Fruit fly (Drosophila melanogaster) whole organism, adult: ENCODE results near the gene Nrd1.

Experiments
- CG11617 ChIP-seq: fragments of 200-800 bp; sonication (Bioruptor generic); optimal IDR thresholded peaks from 2 replicates; lab custom pipeline; 2017; ENCODE audit warnings: mild to moderate bottlenecking, missing biosample characterization, missing genetic modification reagents, missing genetic modification characterization
- CG1620 ChIP-seq: fragments of 200-800 bp; sonication (Bioruptor generic); optimal IDR thresholded peaks from 2 replicates; lab custom pipeline; 2016; ENCODE audit warnings: missing biosample characterization, missing genetic modification characterization
- CG33017 ChIP-seq: fragments of 200-800 bp; sonication (Bioruptor generic); optimal IDR thresholded peaks from 2 replicates; lab custom pipeline; 2018; ENCODE audit warnings: missing biosample characterization, mild to moderate bottlenecking, missing genetic modification characterization, moderate library complexity
- CG5204 ChIP-seq: fragments of 200-800 bp; sonication (Bioruptor generic); optimal IDR thresholded peaks from 2 replicates; lab custom pipeline; 2016; ENCODE audit warnings: missing biosample characterization, missing genetic modification characterization
- CG7045 ChIP-seq: fragments of 200-800 bp; sonication (Bioruptor generic); optimal IDR thresholded peaks from 2 replicates; lab custom pipeline; 2017; ENCODE audit warnings: missing biosample characterization, mild to moderate bottlenecking, missing genetic modification characterization
- CG7101 ChIP-seq: fragments of 200-800 bp; sonication (Bioruptor generic); optimal IDR thresholded peaks from 2 replicates; lab custom pipeline; 2018; ENCODE audit warnings: missing biosample characterization, mild to moderate bottlenecking, missing genetic modification characterization, moderate library complexity
- Hr96 ChIP-seq: fragments of 200-800 bp; sonication (Bioruptor generic); optimal IDR thresholded peaks from 2 replicates; lab custom pipeline; 2016; ENCODE audit warnings: missing biosample characterization, missing genetic modification characterization
- cnc ChIP-seq, 2 experiments: fragments of >200 bp; optimal IDR thresholded peaks; 2 replicates each; lab custom pipeline; 2017
- kay ChIP-seq: fragments of 200-800 bp; sonication (Bioruptor generic); peaks from one replicate; lab custom pipeline; 2016; ENCODE audit warnings: missing biosample characterization, missing genetic modification characterization, borderline replicate concordance
- ovo ChIP-seq: fragments of 200-800 bp; sonication (Bioruptor generic); optimal IDR thresholded peaks from 2 replicates; lab custom pipeline; 2016; ENCODE audit warnings: missing biosample characterization, missing genetic modification characterization
- pad ChIP-seq: fragments of 200-800 bp; sonication (Bioruptor generic); optimal IDR thresholded peaks from 3 replicates; lab custom pipeline; 2017; ENCODE audit warnings: missing biosample characterization, missing genetic modification characterization, mild to moderate bottlenecking, moderate library complexity, missing genetic modification reagents
- toe ChIP-seq: fragments of 200-800 bp; sonication (Bioruptor generic); optimal IDR thresholded peaks from 2 replicates; lab custom pipeline; 2016; ENCODE audit warnings: missing biosample characterization, missing genetic modification characterization

DNA sequence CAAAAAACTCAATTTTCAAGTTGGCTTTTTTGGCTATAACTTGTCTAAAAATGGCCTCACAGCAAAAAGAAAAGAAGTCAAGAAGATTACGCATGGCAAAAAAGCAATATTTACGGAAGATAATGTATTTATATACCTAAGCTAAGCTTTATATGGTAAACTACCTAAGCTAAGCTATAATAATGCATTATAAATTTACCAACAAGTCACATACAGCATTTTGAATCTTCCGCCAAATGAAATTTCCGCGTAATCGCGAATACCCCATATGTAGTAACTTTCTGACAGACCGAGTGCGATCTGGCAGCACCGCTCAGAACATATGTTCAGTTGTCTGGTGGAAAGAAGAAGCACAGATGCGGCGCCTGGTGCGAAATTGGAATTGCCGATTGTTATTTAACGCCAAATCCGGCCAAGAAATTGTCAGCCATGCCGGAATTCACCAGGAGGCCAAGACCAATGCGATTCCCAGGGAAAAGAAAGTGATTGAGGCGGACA is 23.0 kb upstream of the Nrd1 start, which contains the start of gene sicily:
- TF ChIP-seq kay (no peak), cnc (optimal IDR thresholded peaks at IDR 0.05; lab: Kevin White, UChicago) (no peak), CG33017 (no peak), pad (GFP tag; lab: Kevin White, UChicago) (no peak), ovo (GFP tag; lab: Kevin White, UChicago) (no peak), CG5204 (GFP tag; lab: Kevin White, UChicago) (no peak), toe (GFP tag; lab: Kevin White, UChicago) (no peak), CG7045 (GFP tag; lab: Kevin White, UChicago) (no peak), CG7101 (tag; lab: Kevin White, UChicago) (no peak), CG1620 (GFP tag; lab: Kevin White, UChicago) (no peak), Hr96 (GFP tag; lab: Kevin White, UChicago) (no peak), CG11617 (GFP tag; lab: Kevin White, UChicago) (no peak)
